Worm (Caenorhabditis elegans) whole organism, L2 larva: ENCODE results near the gene C34C6.9.

ENCODE experiments used
- F13H6.1 ChIP-seq: sonication (generic microtip); optimal IDR thresholded peaks from 2 replicates; lab custom pipeline; 2016; ENCODE audit warnings: missing genetic modification characterization, missing compliant biosample characterization
- nhr-25 ChIP-seq: fragments of 150-350 bp; sonication (generic microtip); optimal IDR thresholded peaks from 3 replicates; lab custom pipeline; 2014; ENCODE audit warnings: missing biosample characterization, missing genetic modification characterization

DNA sequence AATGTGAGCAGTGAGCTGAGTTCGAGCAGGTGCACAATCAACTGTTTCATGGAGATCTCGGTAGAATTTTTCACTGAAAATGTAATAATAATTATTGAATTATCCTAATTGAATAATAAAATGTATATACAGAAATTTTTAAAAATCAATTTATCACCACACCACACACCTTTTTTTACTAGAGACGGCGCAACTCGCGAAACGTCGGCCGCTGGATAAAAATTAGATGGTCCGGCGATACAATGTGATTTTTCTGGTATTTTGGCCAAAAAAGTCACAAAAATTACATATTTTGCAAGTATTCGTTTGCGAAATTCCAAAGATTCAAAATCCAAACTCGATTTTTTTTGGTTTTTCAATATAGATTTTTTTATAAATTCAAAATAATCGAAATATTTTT is 14.9 kb upstream of the C34C6.9 start:
- TF ChIP-seq F13H6.1 (tag; lab: Kevin White, UChicago) (no peak), nhr-25 (no peak)
